Fruit fly (Drosophila melanogaster) ovary, adult (tissue): ENCODE data around the gene TkR99D.
A peak's percentile ranks its signal among the peaks of the same experiment; 100 is the strongest.
"Not testable (repeated sequence)": the region's sequence is repeated elsewhere in the genome, so short reads cannot be mapped to it uniquely, and the experiment has no call there.

ENCODE experiments used
- CG17801 ChIP-seq: fragments of 200-800 bp; optimal IDR thresholded peaks from 2 replicates; lab custom pipeline; 2019; ENCODE audit warnings: missing biosample characterization, mild to moderate bottlenecking, missing genetic modification characterization, moderate library complexity; ENCODE audit not compliant: partially characterized antibody

The TkR99D gene

DNA sequence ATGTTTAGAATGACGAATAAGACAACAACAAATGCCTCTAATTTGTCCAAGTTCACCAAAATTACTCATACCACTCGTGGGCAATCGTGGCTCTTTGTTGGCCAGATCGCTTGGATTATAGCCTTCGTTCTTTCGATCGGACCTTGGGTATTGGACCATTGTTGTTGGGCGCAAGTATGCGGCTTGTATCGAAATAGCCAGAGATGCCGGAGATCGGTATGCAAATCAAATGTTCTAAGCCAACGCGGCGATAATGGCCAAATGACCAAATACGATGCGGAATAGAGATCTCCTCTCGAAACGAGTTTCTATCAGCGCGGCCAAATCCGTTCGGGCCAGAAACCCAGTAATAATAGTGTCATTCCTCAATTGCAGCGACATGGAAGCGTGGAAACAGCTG lies 16.0 kb upstream of the TkR99D start:
- no peak for TF ChIP-seq CG17801 (GFP tag; lab: Kevin White, UChicago)

DNA sequence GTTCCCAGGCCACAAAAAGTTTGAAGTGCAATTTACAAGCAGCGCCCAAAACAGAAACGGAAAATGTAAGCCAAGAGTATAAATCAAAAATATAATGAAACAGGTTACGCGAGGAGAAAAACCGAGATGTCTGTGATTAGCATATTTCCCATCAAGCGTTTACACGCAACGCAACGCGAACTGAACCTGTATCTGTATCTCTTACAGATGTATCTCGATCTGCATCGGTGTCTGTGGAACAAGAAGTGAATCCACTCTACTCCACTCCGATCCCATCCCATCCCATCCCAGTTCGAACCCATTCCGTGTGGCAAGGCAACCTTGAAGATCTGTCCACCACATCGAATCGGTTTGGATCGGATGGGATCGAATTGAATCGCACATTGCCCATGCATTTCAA lies 14.6 kb upstream of the TkR99D start:
- TF ChIP-seq CG17801 (GFP tag; lab: Kevin White, UChicago), result no peak

DNA sequence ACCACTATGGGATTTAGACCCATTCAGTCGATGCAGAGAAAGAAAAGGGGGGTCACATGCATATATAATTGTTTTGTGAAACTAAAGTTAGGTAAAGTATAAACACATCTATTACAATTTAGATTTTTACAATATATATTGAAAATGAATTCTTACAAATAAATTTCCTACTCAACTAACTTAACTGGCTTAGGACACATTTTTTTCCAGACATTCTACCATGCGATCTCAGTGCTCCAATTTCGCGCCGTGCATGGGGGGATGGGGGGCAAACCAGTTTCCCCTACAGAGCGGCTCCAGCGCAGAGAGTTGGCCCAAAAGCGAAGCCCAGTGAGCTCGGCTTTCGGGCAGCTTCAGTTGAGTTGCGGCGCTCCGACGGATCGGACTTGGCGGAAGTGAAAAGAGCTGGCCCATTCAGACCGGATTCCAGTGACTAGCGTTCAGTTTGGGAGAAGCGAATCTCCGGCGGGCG lies 13.9 kb upstream of the TkR99D start, which contains the start of gene CG7896:
CG7896 (plus strand) TSS at position 354 of the 472 bp plus-strand sequence.
- no peak for TF ChIP-seq CG17801 (GFP tag; lab: Kevin White, UChicago)

DNA sequence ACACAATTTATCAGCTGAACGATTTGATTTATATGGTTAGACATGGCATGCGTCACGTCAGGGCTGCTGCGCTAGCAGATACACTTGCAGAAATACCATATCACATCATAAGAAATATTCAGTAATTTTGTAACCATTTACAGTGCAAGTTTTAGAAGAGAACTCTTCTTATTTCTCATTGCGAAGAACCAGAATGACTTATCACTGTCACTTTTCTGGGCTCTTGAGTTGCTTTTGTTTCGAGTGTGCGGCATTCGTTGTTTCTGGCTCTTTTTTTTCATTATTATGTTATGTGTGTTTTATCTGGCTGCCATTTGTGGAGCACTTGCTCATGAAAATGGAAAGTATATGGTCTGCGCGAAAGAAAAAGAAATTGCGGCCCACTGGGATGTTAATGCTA lies 12.8 kb upstream of the TkR99D start:
- no peak for TF ChIP-seq CG17801 (GFP tag; lab: Kevin White, UChicago)

DNA sequence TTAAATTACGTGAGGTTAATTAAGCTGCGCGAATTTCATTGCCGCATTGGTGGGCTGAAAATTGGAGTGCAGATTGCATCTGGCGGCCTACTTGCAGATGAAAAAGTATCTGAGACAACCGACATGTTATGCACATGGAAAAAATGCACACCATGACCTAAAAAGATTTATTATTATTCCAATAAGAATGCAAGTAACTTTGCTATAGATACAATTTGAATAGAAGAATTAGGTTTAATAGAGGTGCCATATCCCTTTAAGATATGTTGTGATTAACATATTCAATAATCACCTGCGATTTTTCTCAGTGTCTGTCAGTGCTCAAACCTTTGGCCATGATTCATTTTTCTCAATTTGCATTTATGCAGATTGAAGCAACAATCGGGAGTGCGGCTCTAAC lies 12.2 kb upstream of the TkR99D start:
- no peak for TF ChIP-seq CG17801 (GFP tag; lab: Kevin White, UChicago)

DNA sequence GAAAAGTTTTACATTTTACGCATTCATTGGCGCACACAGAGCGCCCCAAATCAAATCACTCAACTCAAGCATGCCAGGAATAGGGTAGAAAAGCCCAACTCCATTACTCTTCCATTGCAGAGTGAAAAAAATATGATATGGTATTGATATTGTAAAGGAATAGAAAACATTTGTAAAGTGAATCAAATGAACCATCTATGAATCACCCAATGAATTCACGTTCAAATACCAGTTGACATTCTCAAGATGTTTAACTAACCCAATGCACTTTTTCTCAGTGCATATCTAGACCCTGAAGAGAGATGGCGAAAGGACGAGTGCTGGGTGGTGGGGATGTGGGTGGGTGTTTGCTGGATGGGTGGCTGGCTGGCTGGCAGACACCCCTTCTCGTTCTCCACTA lies 9.3 kb upstream of the TkR99D start:
- TF ChIP-seq CG17801 (GFP tag; lab: Kevin White, UChicago), result no peak

DNA sequence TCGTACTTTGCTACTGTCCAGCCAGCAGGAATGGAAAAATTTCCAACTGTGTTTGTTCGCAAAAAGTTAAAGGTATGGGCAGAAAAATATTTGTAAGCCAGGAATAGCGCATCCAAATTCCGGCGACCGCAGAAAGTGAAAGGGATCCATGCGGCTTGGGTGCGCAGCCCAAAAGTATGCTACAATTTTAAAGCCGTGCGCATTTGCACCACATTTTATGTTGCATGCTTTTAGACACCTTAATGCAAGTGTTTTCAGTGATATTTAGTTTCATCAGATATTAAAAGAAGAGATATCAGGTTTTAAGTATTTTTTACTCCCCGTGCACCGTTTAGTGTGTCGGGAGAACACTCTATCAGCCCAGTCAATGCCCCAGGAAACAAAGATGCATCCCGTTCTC lies 6.1 kb downstream of the TkR99D start:
- no peak for TF ChIP-seq CG17801 (GFP tag; lab: Kevin White, UChicago)

DNA sequence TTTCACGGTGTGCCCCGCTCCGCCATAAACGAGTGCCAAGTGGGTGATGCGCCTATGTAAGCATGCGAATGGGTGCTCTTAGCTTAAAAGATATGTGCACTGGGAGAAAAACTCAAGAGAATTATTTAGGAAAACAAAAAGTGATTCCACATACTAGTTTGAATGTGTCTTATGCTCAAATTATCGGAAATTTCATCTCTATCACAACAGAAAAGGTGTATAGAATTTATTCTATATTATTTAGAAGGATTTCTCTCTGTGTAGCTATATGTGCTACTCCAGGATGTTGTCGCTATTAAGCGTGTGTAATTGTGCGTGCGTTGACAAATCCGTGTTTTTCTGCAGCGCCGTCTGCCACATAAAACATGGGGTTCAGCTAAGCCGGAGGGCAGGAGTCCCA lies 9.9 kb downstream of the TkR99D start:
- TF ChIP-seq CG17801 (GFP tag; lab: Kevin White, UChicago), result no peak

DNA sequence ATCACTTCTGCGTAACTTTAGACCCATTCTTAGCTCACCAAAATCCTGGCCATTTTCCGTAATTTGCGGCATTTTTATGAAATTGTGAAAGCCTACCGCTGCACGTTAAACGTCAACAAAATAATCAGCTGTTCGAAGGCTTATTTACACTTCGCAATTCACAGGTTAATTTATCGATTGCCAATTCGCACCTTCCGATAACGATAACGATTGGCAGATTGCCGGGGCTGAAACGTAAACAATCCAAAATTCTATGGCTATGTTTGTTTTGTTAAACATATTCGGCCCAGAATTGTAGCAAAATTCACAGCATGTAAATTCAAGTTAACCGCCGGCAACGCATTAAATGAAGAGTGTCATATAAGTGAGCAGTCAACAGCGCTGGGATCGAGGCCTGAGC lies 33.5 kb downstream of the TkR99D start, which contains the start of the genes eIF2Balpha and Vps13B:
eIF2Balpha (minus strand) TSS at position 133 of the 400 bp plus-strand sequence.
Vps13B (plus strand) TSS at position 223 of the 400 bp plus-strand sequence.
- TF ChIP-seq CG17801 (GFP tag; lab: Kevin White, UChicago), result peak; percentile 71

DNA sequence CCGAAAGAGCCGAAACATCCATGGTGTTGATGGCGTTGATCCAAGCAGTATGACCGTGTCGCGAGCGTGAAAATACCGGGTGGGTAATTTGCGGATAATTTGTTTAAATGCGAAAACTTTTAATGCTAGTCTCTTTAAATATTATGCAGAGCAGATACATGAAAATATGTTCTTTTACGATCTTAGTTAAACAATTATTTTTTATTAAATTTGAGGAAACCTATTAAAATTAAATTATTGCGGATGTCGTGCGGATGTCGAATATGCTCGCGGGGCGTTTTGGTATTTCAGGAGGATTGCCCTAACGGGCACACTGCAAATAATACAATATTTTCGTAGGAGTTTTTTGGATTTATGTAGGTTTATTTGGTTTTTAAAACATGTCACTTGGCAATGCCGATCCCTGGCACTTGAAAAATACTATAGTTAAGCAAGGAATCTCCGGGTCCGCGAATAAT lies 36.2 kb downstream of the TkR99D start, which contains the start of the genes Cog7, CG42557 and CG42558:
Cog7 (minus strand) TSS at position 51 of the 458 bp plus-strand sequence.
CG42557 (plus strand) TSS at position 281 of the 458 bp plus-strand sequence.
CG42558 (plus strand) TSS at position 281 of the 458 bp plus-strand sequence.
- peak; percentile 10 for TF ChIP-seq CG17801 (GFP tag; lab: Kevin White, UChicago)

DNA sequence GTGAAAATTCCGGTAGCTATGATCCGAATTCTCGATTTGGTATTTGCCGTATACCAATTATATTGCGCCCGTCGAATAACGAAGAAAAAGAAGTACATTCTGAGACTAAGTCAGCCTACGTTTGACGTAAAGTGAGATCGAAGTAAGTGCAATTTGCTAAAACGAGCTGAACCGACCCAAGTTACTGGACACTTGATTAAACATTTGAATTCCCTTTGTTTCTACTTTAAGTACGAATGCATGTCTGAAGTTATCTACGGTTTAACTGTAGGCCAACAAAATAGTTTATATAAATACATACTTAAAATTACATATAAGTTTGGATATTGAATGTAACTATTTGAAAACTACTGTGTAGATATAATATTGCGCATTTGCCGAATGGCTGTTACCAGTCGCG lies 39.0 kb downstream of the TkR99D start, which contains the start of gene alpha-Man-Ic:
alpha-Man-Ic (minus strand) TSS at position 101 of the 400 bp plus-strand sequence.
- no peak for TF ChIP-seq CG17801 (GFP tag; lab: Kevin White, UChicago)

DNA sequence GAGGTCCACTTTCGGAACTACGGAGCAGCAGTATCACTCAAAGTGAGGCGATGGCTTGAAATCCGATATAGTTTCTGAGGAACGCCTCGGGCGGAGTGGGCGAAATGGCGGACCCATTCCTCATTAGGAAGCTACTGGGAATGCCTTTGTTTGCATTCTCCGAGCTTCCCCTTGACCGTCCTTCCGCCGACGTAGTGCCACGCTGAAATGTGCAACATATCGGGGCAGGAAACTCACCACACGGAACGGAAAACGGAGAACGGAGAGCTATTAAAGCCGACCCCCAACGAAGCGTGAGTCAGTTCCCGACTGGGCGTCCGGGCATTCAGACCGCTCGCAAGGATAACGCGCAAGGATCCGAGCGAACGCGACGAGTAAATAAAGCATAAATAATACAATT lies 42.3 kb downstream of the TkR99D start, which contains the start of gene CG15522:
CG15522 (plus strand) TSS at position 301 of the 400 bp plus-strand sequence.
- TF ChIP-seq CG17801 (GFP tag; lab: Kevin White, UChicago), result no peak

DNA sequence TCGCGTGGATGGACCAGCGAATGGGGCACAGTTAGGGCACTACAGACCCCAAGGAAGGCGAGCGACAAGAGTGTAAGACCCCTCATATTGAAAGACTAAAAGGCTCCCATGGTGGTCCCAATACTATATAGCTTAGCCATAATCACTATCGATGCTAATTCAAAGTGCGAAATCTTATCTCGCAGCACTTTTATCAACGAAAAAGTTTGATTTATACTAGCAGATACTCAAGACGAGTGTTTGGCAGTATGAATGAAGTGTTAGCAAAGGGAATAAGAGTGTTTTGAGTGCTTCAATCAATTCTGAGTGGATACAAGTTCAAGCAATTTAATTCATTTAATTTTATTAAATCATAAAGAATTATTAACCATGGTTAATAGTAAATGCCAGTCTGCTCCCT lies 43.2 kb downstream of the TkR99D start, which contains the start of gene Jon99Ci:
Jon99Ci (minus strand) TSS at position 101 of the 400 bp plus-strand sequence.
- TF ChIP-seq CG17801 (GFP tag; lab: Kevin White, UChicago), result no peak

DNA sequence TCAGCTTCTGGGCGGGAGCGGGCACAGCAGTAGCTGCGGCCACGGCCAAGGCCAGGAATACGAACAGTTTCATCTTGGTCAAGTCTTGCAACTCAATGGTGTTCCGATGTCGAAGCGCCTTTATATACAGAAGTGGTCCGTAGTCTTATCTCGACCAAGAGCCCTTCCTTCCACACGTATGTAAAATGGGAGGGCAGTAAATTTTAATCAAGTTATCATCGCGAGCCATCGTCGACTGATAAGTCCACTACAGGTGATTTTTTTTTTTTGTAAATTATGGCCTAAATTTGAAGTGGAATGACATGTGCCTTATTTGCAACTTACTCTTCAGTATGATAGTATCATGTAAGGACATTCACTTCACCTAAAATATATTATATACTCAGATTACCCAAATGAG lies 44.7 kb downstream of the TkR99D start, which contains the start of gene Jon99Cii:
Jon99Cii (minus strand) TSS at position 101 of the 400 bp plus-strand sequence.
- TF ChIP-seq CG17801 (GFP tag; lab: Kevin White, UChicago), result not testable (repeated sequence)

DNA sequence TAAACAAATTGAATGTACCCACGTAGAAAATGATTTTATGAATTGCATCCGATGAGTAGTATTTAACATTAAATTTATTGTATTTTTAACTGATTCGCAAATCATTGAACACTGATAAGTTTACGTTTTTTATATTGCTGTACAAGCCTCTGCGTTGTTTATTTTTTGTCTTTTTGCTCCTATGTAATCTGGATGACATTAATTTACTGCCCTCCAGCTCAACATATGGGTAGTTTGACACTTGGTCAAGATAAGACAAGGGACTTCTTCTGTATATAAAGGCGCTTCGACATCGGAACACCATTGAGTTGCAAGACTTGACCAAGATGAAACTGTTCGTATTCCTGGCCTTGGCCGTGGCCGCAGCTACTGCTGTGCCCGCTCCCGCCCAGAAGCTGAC lies 47.3 kb downstream of the TkR99D start, which contains the start of gene Jon99Ciii:
Jon99Ciii (plus strand) TSS at position 301 of the 400 bp plus-strand sequence.
- not testable (repeated sequence) for TF ChIP-seq CG17801 (GFP tag; lab: Kevin White, UChicago)

DNA sequence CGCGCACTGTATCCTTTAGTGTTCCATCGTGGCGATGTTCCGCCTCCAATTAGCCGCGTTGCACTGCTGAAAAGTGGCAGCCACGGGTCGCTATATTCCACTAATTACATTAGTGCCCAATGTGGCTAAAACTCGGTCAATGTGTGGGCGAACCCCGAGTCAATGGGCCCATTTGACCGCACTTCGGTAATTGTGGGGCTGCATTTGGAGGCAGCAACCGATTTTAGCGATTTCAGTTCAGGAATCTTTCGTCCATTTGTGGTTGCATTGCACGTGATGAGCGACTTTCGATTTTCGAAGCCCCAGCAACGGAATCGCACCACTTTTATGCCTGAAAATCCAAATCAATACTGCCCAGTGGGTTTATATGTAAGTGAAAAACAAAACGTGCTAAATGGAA lies 49.1 kb downstream of the TkR99D start, which contains the start of gene trp:
trp (minus strand) TSS at position 101 of the 400 bp plus-strand sequence.
- no peak for TF ChIP-seq CG17801 (GFP tag; lab: Kevin White, UChicago)
